Worm (Caenorhabditis elegans): ENCODE results near the gene T23F6.3.

ce11 chrIV:12689292-12689691 is 35.3 kb downstream of the T23F6.3 start:
- TF ChIP-seq nhr-25 (tag; optimal IDR thresholded peaks at IDR 0.05) = no peak
- no peak for TF ChIP-seq nhr-11 (tag; optimal IDR thresholded peaks at IDR 0.05)
- no peak for TF ChIP-seq ztf-11 (tag; optimal IDR thresholded peaks at IDR 0.05)
- no peak for TF ChIP-seq pha-4 (tag; optimal IDR thresholded peaks at IDR 0.05)
- TF ChIP-seq nhr-77 (tag; optimal IDR thresholded peaks at IDR 0.05) = no peak
- no peak for TF ChIP-seq skn-1 (tag; optimal IDR thresholded peaks at IDR 0.05)
- TF ChIP-seq aly-2 (tag; optimal IDR thresholded peaks at IDR 0.05) = no peak
- TF ChIP-seq egl-27 (tag; optimal IDR thresholded peaks at IDR 0.05) = no peak
- no peak for TF ChIP-seq nhr-67 (tag; optimal IDR thresholded peaks at IDR 0.05)
- no peak for TF ChIP-seq elt-2 (tag; optimal IDR thresholded peaks at IDR 0.05)

Measured in whole organism, L3 larva.